Fruit fly (Drosophila melanogaster): ENCODE results near the gene CG14210.
A peak's percentile ranks its signal among the peaks of the same experiment; 100 is the strongest.

CG14210 gene

dm6 chrX:19579648-19580301 lies 36.2 kb upstream of the CG14210 start, which contains the start of gene Tao (continued):
- TF ChIP-seq zen2 (GFP tag; IDR thresholded peaks at IDR 0.05; ENCODE audit: partially characterized antibody), result peak; percentile 74; the same call in 2 of the 3 replicates
- TF ChIP-seq gt (GFP tag; IDR thresholded peaks at IDR 0.05), result no peak
- TF ChIP-seq CG5180 (GFP tag; optimal IDR thresholded peaks at IDR 0.05), result no peak
- TF ChIP-seq CG14860 (GFP tag; IDR thresholded peaks at IDR 0.05; ENCODE audit: partially characterized antibody), result peak; percentile 88; the same call in 2 of the 3 replicates
- peak; percentile 70 for TF ChIP-seq hbn (GFP tag; IDR thresholded peaks at IDR 0.05; ENCODE audit: partially characterized antibody)
- no peak for TF ChIP-seq Stat92E (GFP tag; optimal IDR thresholded peaks at IDR 0.05)
- no peak for TF ChIP-seq ftz-f1 (GFP tag; optimal IDR thresholded peaks at IDR 0.05)
- peak; percentile 76 for TF ChIP-seq Doc3 (GFP tag; IDR thresholded peaks at IDR 0.05; ENCODE audit: partially characterized antibody)
- peak; percentile 81 for TF ChIP-seq unc-4 (GFP tag; IDR thresholded peaks at IDR 0.05; ENCODE audit: partially characterized antibody)
- peak; percentile 37 for TF ChIP-seq CG15514 (GFP tag; optimal IDR thresholded peaks at IDR 0.05)
- TF ChIP-seq seq (GFP tag; IDR thresholded peaks at IDR 0.05), result no peak
- no peak for TF ChIP-seq grau (tag; optimal IDR thresholded peaks at IDR 0.05)
- peak; percentile 21 for TF ChIP-seq CG9437 (GFP tag; optimal IDR thresholded peaks at IDR 0.05)
- peak; percentile 70 for TF ChIP-seq Sin3A (optimal IDR thresholded peaks at IDR 0.05)
- TF ChIP-seq CG10565 (GFP tag; optimal IDR thresholded peaks at IDR 0.05), result no peak
- TF ChIP-seq dpn (GFP tag; optimal IDR thresholded peaks at IDR 0.05), result no peak
- TF ChIP-seq pzg (GFP tag; optimal IDR thresholded peaks at IDR 0.05), result peak; percentile 41
- TF ChIP-seq CG13287 (GFP tag; IDR thresholded peaks at IDR 0.05; ENCODE audit: partially characterized antibody), result peak; percentile 83
- peak; percentile 84 for TF ChIP-seq gsb-n (tag; optimal IDR thresholded peaks at IDR 0.05)
- TF ChIP-seq vnd (GFP tag; IDR thresholded peaks at IDR 0.05; ENCODE audit: partially characterized antibody), result peak; percentile 89
- peak; percentile 17; the same call in 1 of the 2 replicates for TF ChIP-seq MBD-R2 (GFP tag; IDR thresholded peaks at IDR 0.05)
- TF ChIP-seq Oli (tag; optimal IDR thresholded peaks at IDR 0.05), result no peak
- peak; percentile 68 for TF ChIP-seq CG2129 (GFP tag; IDR thresholded peaks at IDR 0.05; ENCODE audit: partially characterized antibody)
- TF ChIP-seq Optix (GFP tag; IDR thresholded peaks at IDR 0.05), result no peak
- peak; percentile 41; the same call in 2 of the 3 replicates for TF ChIP-seq row (GFP tag; IDR thresholded peaks at IDR 0.05)
- peak; percentile 13 for TF ChIP-seq Abd-B (GFP tag; optimal IDR thresholded peaks at IDR 0.05)
- TF ChIP-seq zen (tag; optimal IDR thresholded peaks at IDR 0.05), result no peak
- peak; percentile 58 for TF ChIP-seq CG14710 (tag; optimal IDR thresholded peaks at IDR 0.05)
- no peak for TF ChIP-seq Six4 (GFP tag; optimal IDR thresholded peaks at IDR 0.05)
- peak; percentile 75 for TF ChIP-seq Ets65A (GFP tag)
- TF ChIP-seq CG9215 (GFP tag; IDR thresholded peaks at IDR 0.05), result no peak
- TF ChIP-seq HLH54F (GFP tag; optimal IDR thresholded peaks at IDR 0.05), result no peak
- TF ChIP-seq Gug (GFP tag; IDR thresholded peaks at IDR 0.05), result no peak
- TF ChIP-seq CG8944 (GFP tag; optimal IDR thresholded peaks at IDR 0.05), result no peak
- peak; percentile 17 for TF ChIP-seq CG13775 (GFP tag; optimal IDR thresholded peaks at IDR 0.05)
- TF ChIP-seq Sox100B (GFP tag; optimal IDR thresholded peaks at IDR 0.05), result no peak
- TF ChIP-seq sd (tag; optimal IDR thresholded peaks at IDR 0.05), result no peak
- TF ChIP-seq CG11456 (GFP tag; IDR thresholded peaks at IDR 0.05), result no peak
- TF ChIP-seq Sry-β (GFP tag; optimal IDR thresholded peaks at IDR 0.05), result no peak
- peak; percentile 88 for TF ChIP-seq sna (GFP tag; IDR thresholded peaks at IDR 0.05; ENCODE audit: partially characterized antibody)
- peak; percentile 55 for TF ChIP-seq Dref (GFP tag; IDR thresholded peaks at IDR 0.05)
- no peak for TF ChIP-seq CG15011 (GFP tag; optimal IDR thresholded peaks at IDR 0.05)
- peak; percentile 83 for TF ChIP-seq HLH4C (GFP tag; IDR thresholded peaks at IDR 0.05; ENCODE audit: partially characterized antibody)
- TF ChIP-seq Ssrp (tag; optimal IDR thresholded peaks at IDR 0.05), result no peak
- no peak for TF ChIP-seq CG2678 (tag; optimal IDR thresholded peaks at IDR 0.05)
- peak; percentile 72 for TF ChIP-seq Dp (GFP tag; optimal IDR thresholded peaks at IDR 0.05)
- TF ChIP-seq CG17361 (GFP tag; IDR thresholded peaks at IDR 0.05), result peak; percentile 40; the same call in 1 of the 3 replicates
- TF ChIP-seq nmo (GFP tag; optimal IDR thresholded peaks at IDR 0.05), result peak; percentile 43

Data from whole organism, embryonic.